Worm (Caenorhabditis elegans) whole organism, mixed stage, embryonic: ENCODE results near the gene odr-3.

Experiments
- M03D4.4 ChIP-seq: sonication (generic microtip); optimal IDR thresholded peaks from 2 replicates; lab custom pipeline; 2017; ENCODE audit warnings: mild to moderate bottlenecking, missing genetic modification characterization, missing compliant biosample characterization
- blmp-1 ChIP-seq: fragments of 150-350 bp; optimal IDR thresholded peaks from 2 replicates; lab custom pipeline; 2014; ENCODE audit warnings: missing biosample characterization, missing genetic modification characterization
- ceh-39 ChIP-seq: fragments of 150-350 bp; optimal IDR thresholded peaks from 2 replicates; lab custom pipeline; 2014; ENCODE audit warnings: missing biosample characterization, missing genetic modification characterization
- ceh-43 ChIP-seq: fragments of 200-800 bp; sonication (Bioruptor generic); optimal IDR thresholded peaks from 2 replicates; lab custom pipeline; 2018; ENCODE audit warnings: mild to moderate bottlenecking, missing genetic modification characterization, moderate library complexity, missing compliant biosample characterization
- ceh-83 ChIP-seq: fragments of 200-800 bp; sonication (Bioruptor generic); optimal IDR thresholded peaks from 2 replicates; lab custom pipeline; 2018; ENCODE audit warnings: mild to moderate bottlenecking, missing genetic modification characterization, missing compliant biosample characterization
- ces-1 ChIP-seq: fragments of 150-350 bp; optimal IDR thresholded peaks from 2 replicates; lab custom pipeline; 2014; ENCODE audit warnings: missing biosample characterization, missing genetic modification reagents, missing genetic modification characterization
- cnd-1 ChIP-seq: fragments of 200-800 bp; sonication (Bioruptor generic); optimal IDR thresholded peaks from 2 replicates; lab custom pipeline; 2018; ENCODE audit warnings: mild to moderate bottlenecking, missing genetic modification characterization, missing compliant biosample characterization
- drap-1 ChIP-seq: fragments of 200-800 bp; sonication (Bioruptor generic); optimal IDR thresholded peaks from 3 replicates; lab custom pipeline; 2018; ENCODE audit warnings: mild to moderate bottlenecking, missing genetic modification characterization, missing compliant biosample characterization
- elt-3 ChIP-seq: fragments of 150-350 bp; optimal IDR thresholded peaks from 2 replicates; lab custom pipeline; 2014; ENCODE audit warnings: missing biosample characterization, missing genetic modification characterization
- flh-1 ChIP-seq: fragments of 200-800 bp; sonication (Bioruptor generic); optimal IDR thresholded peaks from 2 replicates; lab custom pipeline; 2018; ENCODE audit warnings: mild to moderate bottlenecking, missing genetic modification characterization, moderate library complexity, missing compliant biosample characterization
- ham-2 ChIP-seq: fragments of 200-800 bp; sonication (Bioruptor generic); optimal IDR thresholded peaks from 2 replicates; lab custom pipeline; 2018; ENCODE audit warnings: mild to moderate bottlenecking, missing genetic modification characterization, missing compliant biosample characterization
- hlh-1 ChIP-seq: fragments of 150-350 bp; optimal IDR thresholded peaks from 2 replicates; lab custom pipeline; 2014; ENCODE audit warnings: missing biosample characterization, missing genetic modification reagents, missing genetic modification characterization
- lin-13 ChIP-seq: fragments of 150-350 bp; optimal IDR thresholded peaks from 2 replicates; lab custom pipeline; 2014; ENCODE audit warnings: missing biosample characterization, missing genetic modification characterization
- lin-32 ChIP-seq: fragments of 200-800 bp; sonication (Bioruptor generic); optimal IDR thresholded peaks from 2 replicates; lab custom pipeline; 2018; ENCODE audit warnings: mild to moderate bottlenecking, missing genetic modification characterization, missing compliant biosample characterization
- mab-5 ChIP-seq: fragments of 150-350 bp; optimal IDR thresholded peaks from 2 replicates; lab custom pipeline; 2014; ENCODE audit warnings: missing biosample characterization, missing genetic modification characterization
- mep-1 ChIP-seq: fragments of 150-350 bp; optimal IDR thresholded peaks from 2 replicates; lab custom pipeline; 2017; ENCODE audit warnings: missing biosample characterization, missing genetic modification reagents, missing genetic modification characterization, inconsistent platforms
- mls-2 ChIP-seq: sonication (generic microtip); optimal IDR thresholded peaks from 2 replicates; lab custom pipeline; 2016; ENCODE audit warnings: mild to moderate bottlenecking, missing genetic modification characterization, moderate library complexity, missing compliant biosample characterization
- nhr-12 ChIP-seq: fragments of 150-350 bp; optimal IDR thresholded peaks from 2 replicates; lab custom pipeline; 2014; ENCODE audit warnings: missing biosample characterization, missing genetic modification characterization
- nhr-237 ChIP-seq: fragments of 150-350 bp; optimal IDR thresholded peaks from 2 replicates; lab custom pipeline; 2014; ENCODE audit warnings: missing biosample characterization, missing genetic modification characterization
- nhr-28 ChIP-seq: fragments of 150-350 bp; optimal IDR thresholded peaks from 2 replicates; lab custom pipeline; 2014; ENCODE audit warnings: missing biosample characterization, missing genetic modification characterization
- nhr-76 ChIP-seq: sonication (generic microtip); optimal IDR thresholded peaks from 2 replicates; lab custom pipeline; 2017; ENCODE audit warnings: missing biosample characterization, missing genetic modification characterization
- pha-4 ChIP-seq: fragments of 150-350 bp; optimal IDR thresholded peaks from 2 replicates; lab custom pipeline; 2018; ENCODE audit warnings: missing biosample characterization, missing genetic modification reagents, missing genetic modification characterization
- sem-2 ChIP-seq: fragments of 200-800 bp; sonication (Bioruptor generic); optimal IDR thresholded peaks from 2 replicates; lab custom pipeline; 2018; ENCODE audit warnings: mild to moderate bottlenecking, missing genetic modification characterization, missing compliant biosample characterization
- sptf-1 ChIP-seq: sonication (generic microtip); optimal IDR thresholded peaks from 2 replicates; lab custom pipeline; 2017; ENCODE audit warnings: mild to moderate bottlenecking, missing genetic modification characterization, moderate library complexity, missing compliant biosample characterization
- tbx-8 ChIP-seq: fragments of 200-800 bp; sonication (Bioruptor generic); optimal IDR thresholded peaks from 2 replicates; lab custom pipeline; 2018; ENCODE audit warnings: mild to moderate bottlenecking, missing genetic modification characterization, moderate library complexity, missing compliant biosample characterization
- unc-120 ChIP-seq: sonication (generic microtip); optimal IDR thresholded peaks from 2 replicates; lab custom pipeline; 2017; ENCODE audit warnings: missing genetic modification characterization, missing compliant biosample characterization; ENCODE audit not compliant: poor library complexity, severe bottlenecking
- unc-62 ChIP-seq: fragments of 150-350 bp; optimal IDR thresholded peaks from 2 replicates; lab custom pipeline; 2014; ENCODE audit warnings: missing biosample characterization, missing genetic modification reagents, missing genetic modification characterization
- zip-8 ChIP-seq: fragments of 150-350 bp; optimal IDR thresholded peaks from 2 replicates; lab custom pipeline; 2014; ENCODE audit warnings: missing biosample characterization, missing genetic modification characterization
- ztf-11 ChIP-seq: fragments of 150-350 bp; optimal IDR thresholded peaks from 2 replicates; lab custom pipeline; 2014; ENCODE audit warnings: missing biosample characterization, missing genetic modification characterization

The odr-3 gene

DNA sequence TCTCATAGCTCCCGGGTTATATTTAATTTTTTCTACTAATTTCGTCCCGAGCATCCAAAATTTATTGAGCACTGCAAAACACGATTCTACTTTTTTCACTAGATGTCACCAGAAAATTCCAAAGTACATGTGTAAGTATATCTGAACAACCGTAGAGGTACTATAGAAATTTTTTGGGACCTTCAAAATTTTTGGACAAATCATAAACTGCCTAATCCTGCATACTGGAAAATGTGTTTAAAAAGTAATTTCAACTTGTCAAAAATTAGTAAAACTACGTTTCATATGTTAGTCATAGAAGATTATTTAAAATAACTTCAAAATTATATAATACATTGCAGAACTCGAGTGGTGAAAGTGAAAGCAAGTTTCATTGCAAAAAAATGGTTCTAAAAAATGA is 37.2 kb upstream of the odr-3 start:
- TF ChIP-seq nhr-237 (tag; lab: Kevin White, UChicago) = no peak
- TF ChIP-seq zip-8 (tag; lab: Kevin White, UChicago) = no peak
- TF ChIP-seq ces-1 = no peak
- no peak for TF ChIP-seq blmp-1 (tag; lab: Kevin White, UChicago)
- TF ChIP-seq mab-5 = no peak
- TF ChIP-seq lin-32 = no peak
- no peak for TF ChIP-seq sptf-1
- no peak for TF ChIP-seq tbx-8 (GFP tag; lab: Kevin White, UChicago)
- no peak for TF ChIP-seq ztf-11 (tag; lab: Kevin White, UChicago)
- no peak for TF ChIP-seq mep-1 (tag; lab: Kevin White, UChicago)
- no peak for TF ChIP-seq hlh-1 (tag; lab: Kevin White, UChicago)
- TF ChIP-seq pha-4 (tag; lab: Kevin White, UChicago) = no peak
- TF ChIP-seq flh-1 = no peak

DNA sequence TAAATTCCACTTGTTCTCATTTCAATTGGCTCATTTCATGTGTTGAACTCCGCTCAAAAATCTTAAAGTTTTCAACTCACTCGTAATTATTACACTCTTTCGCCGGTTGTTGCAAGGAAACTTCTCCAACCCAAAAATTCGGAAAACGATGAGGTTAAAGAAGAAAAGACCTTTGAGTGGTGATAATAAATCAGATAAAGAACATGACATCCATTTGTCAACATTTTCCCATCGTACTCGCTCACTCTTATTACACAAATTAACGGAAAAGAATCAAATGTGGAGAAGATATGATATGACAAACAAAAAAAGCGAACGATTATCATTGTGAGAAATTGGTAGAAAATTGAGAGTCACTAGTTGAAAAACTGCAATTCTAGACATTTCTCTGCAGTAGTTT is 35.9 kb upstream of the odr-3 start:
- TF ChIP-seq cnd-1 (tag; lab: Kevin White, UChicago) (no peak), unc-62 (GFP tag; lab: Kevin White, UChicago) (peak; percentile 59)

DNA sequence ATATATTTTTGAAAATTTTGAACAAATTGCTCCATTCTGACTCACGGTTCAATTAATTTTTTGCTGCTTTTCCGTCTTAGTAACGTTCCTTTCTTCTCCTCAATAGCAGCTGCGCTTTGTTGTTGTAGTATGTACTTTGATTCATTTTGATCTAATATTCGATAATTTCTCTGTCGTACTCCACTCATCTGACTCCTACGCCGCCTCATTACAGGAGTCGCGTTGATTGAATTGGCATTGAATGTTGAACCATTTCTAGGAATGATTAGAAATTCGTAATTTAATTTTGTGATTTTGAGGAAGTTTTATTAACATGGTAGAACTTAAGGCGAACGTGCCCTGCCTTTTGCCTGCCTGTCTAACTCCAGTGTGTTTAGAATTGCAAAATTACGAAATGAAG is 33.6 kb upstream of the odr-3 start:
- peak; percentile 71 for TF ChIP-seq ces-1
- TF ChIP-seq mls-2 = no peak
- TF ChIP-seq, all 35 proteins: peak for 1

DNA sequence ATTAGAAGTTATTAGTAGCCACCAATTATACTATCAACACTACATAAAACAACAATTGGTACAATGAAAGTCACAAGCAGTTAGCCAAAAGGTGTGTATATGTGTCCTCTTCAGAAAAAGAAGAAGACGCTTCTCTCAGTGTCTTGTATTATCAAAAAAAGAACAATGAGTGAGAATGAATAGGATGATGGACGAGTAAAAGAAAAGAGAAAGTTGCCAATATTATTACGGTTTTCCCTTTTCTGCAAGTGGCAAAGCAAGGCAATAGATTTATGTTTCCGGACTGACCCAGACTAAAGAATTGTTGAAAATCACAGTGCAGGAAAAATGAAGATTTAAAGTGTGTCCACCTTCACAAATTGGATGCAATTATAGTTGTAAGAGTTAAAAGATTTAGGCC is 31.0 kb upstream of the odr-3 start:
- TF ChIP-seq ceh-43 = no peak

DNA sequence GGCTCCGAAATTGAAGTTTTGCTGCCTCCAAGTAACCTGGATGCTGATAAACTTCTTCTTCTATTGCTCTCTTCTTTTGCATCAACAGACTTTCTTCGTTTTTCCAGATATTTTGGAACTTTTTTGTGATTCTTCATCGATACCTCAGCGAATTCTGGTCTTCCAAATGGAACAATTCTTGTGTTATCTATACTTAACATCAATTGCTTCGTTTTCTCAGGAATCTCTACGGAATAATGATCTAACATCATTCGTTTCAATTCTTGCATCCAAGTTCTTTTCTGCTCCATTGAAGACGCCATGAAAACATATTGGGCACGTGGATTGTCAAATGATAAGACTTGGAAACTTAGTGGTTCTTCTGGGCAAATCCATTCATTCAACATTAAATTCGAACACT is 26.6 kb upstream of the odr-3 start, which contains the start of gene F32F2.4:
Gene F32F2.4, plus strand, starts transcription at position 301 of the 400 bp plus-strand sequence.
- TF ChIP-seq zip-8 (tag; lab: Kevin White, UChicago) (no peak), sem-2 (GFP tag; lab: Kevin White, UChicago) (no peak), drap-1 (GFP tag; lab: Kevin White, UChicago) (no peak), lin-13 (tag; lab: Kevin White, UChicago) (no peak), M03D4.4 (tag; lab: Kevin White, UChicago) (no peak), elt-3 (tag; lab: Kevin White, UChicago) (no peak), lin-32 (no peak), mep-1 (tag; lab: Kevin White, UChicago) (no peak), cnd-1 (tag; lab: Kevin White, UChicago) (no peak), mab-5 (no peak), nhr-28 (tag; lab: Kevin White, UChicago) (no peak), unc-62 (GFP tag; lab: Kevin White, UChicago) (no peak), nhr-12 (no peak), mls-2 (no peak), unc-120 (no peak), nhr-76 (tag; lab: Kevin White, UChicago) (no peak), sptf-1 (no peak)

DNA sequence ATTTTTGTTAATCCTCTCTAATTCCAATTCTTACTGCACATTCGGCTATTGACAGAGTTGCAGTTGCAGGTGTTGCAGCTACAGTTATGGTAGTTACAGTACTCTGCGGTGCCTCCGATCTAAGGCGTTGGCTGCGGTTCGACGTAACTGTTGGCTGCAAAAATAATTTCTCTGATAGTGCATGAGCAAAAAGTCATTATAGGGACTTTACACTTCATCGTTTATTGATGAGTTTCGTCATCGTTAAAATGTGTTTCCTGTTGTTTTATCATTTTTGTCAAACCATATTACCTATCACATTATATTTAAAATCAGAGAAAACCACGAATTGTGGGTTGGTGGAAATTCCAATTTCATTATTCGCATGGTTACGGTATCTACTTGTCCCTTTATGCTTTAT is 25.3 kb upstream of the odr-3 start:
- TF ChIP-seq ceh-39 (tag; lab: Kevin White, UChicago) (no peak), ztf-11 (tag; lab: Kevin White, UChicago) (no peak), flh-1 (no peak), M03D4.4 (tag; lab: Kevin White, UChicago) (no peak), nhr-28 (tag; lab: Kevin White, UChicago) (no peak), ces-1 (no peak), ceh-83 (no peak), ham-2 (GFP tag; lab: Kevin White, UChicago) (no peak), nhr-76 (tag; lab: Kevin White, UChicago) (no peak), mls-2 (no peak)
- TF ChIP-seq, all 35 proteins: peak for 0

DNA sequence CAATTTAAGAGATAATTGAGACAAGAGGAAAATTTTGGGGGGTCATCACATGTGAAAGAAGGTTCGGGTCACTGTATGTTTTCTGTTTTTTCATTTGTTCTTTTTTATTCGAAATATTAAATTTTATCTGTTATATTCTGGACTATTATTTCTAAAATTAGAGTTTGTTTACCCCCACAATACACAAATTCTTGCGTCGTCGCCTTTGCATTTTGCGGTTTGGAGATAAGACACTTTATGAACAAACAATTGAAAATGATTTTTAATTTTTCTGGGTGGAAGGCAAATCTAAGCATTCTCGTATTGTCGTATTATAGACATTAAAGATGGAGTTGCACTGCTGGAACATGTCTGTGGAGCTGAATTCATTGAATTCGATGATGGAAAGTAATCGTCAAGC is 24.0 kb upstream of the odr-3 start:
- TF ChIP-seq nhr-76 (tag; lab: Kevin White, UChicago) = no peak
